Worm (Caenorhabditis elegans) whole organism, late embryonic: ENCODE results near the gene F53H2.1.

Experiments used
- F13H6.1 ChIP-seq: sonication (generic microtip); optimal IDR thresholded peaks from 2 replicates; lab custom pipeline; 2016; ENCODE audit warnings: missing genetic modification characterization, missing compliant biosample characterization
- T23F11.4 ChIP-seq: fragments of 200-800 bp; sonication (Bioruptor generic); optimal IDR thresholded peaks from 2 replicates; lab custom pipeline; 2018; ENCODE audit warnings: mild to moderate bottlenecking, missing genetic modification characterization, missing compliant biosample characterization
- ceh-6 ChIP-seq: fragments of 200-800 bp; sonication (Bioruptor generic); optimal IDR thresholded peaks from 2 replicates; lab custom pipeline; 2018; ENCODE audit warnings: mild to moderate bottlenecking, missing genetic modification characterization, missing compliant biosample characterization
- fkh-10 ChIP-seq: fragments of 150-350 bp; optimal IDR thresholded peaks from 2 replicates; lab custom pipeline; 2014; ENCODE audit warnings: missing biosample characterization, missing genetic modification reagents, missing genetic modification characterization
- gmeb-2 ChIP-seq: sonication (generic microtip); optimal IDR thresholded peaks from 2 replicates; lab custom pipeline; 2016; ENCODE audit warnings: missing genetic modification characterization, inconsistent platforms, missing compliant biosample characterization
- pha-4 ChIP-seq: fragments of 150-350 bp; optimal IDR thresholded peaks from 2 replicates; lab custom pipeline; 2018; ENCODE audit warnings: missing biosample characterization, missing genetic modification reagents, missing genetic modification characterization
- syd-9 ChIP-seq: sonication (generic microtip); optimal IDR thresholded peaks from 2 replicates; lab custom pipeline; 2016; ENCODE audit warnings: mild to moderate bottlenecking, missing genetic modification characterization, moderate library complexity, missing compliant biosample characterization
- unc-55 ChIP-seq: sonication (generic microtip); optimal IDR thresholded peaks from 2 replicates; lab custom pipeline; 2017; ENCODE audit warnings: missing biosample characterization, missing genetic modification reagents, missing genetic modification characterization

- TF ChIP-seq pha-4 (tag; lab: Kevin White, UChicago) (no peak), syd-9 (tag; lab: Kevin White, UChicago) (no peak), fkh-10 (no peak), T23F11.4 (GFP tag; lab: Kevin White, UChicago) (no peak), F13H6.1 (no peak), gmeb-2 (tag; lab: Kevin White, UChicago) (no peak), ceh-6 (GFP tag; lab: Kevin White, UChicago) (no peak), unc-55 (no peak)
Measured at ce11 chrV:20375236-20375635, 12.3 kb upstream of the F53H2.1 start, which contains the start of gene ins-35.
